Worm (Caenorhabditis elegans) whole organism, young adult: ENCODE results near the gene srh-46.

Source experiments
- C06A6.2 ChIP-seq: fragments of 200-800 bp; sonication (Bioruptor generic); conservative IDR thresholded peaks from 2 replicates; pipeline ENCODE4 v1.3.6; 2022; ENCODE audit warnings: missing genetic modification characterization, missing compliant biosample characterization
- nhr-90 ChIP-seq: sonication (generic microtip); optimal IDR thresholded peaks from 2 replicates; lab custom pipeline; 2016; ENCODE audit warnings: missing genotype, mild to moderate bottlenecking, missing genetic modification characterization, missing compliant biosample characterization
- somi-1 ChIP-seq: fragments of 200-800 bp; sonication (Bioruptor generic); optimal IDR thresholded peaks from 2 replicates; lab custom pipeline; 2018; ENCODE audit warnings: mild to moderate bottlenecking, missing genetic modification characterization, missing compliant biosample characterization

ce11 chrV:11335757-11336418, 33.2 kb upstream of the srh-46 start:
- no peak for TF ChIP-seq somi-1 (GFP tag; lab: Kevin White, UChicago)
- TF ChIP-seq C06A6.2 (GFP tag; lab: Robert Waterston, UW), result no peak
- no peak for TF ChIP-seq nhr-90 (tag; lab: Kevin White, UChicago)
